Fruit fly (Drosophila melanogaster) Kc167 (cell line): Measurements from ENCODE around the gene ng4.

ENCODE experiments used
- Myc ChIP-seq: fragments of >200 bp; optimal IDR thresholded peaks from 2 replicates; lab custom pipeline; 2017; ENCODE audit warnings: missing external identifiers
- Sin3A ChIP-seq: fragments of >200 bp; optimal IDR thresholded peaks from 2 replicates; lab custom pipeline; 2018; ENCODE audit warnings: missing external identifiers

DNA sequence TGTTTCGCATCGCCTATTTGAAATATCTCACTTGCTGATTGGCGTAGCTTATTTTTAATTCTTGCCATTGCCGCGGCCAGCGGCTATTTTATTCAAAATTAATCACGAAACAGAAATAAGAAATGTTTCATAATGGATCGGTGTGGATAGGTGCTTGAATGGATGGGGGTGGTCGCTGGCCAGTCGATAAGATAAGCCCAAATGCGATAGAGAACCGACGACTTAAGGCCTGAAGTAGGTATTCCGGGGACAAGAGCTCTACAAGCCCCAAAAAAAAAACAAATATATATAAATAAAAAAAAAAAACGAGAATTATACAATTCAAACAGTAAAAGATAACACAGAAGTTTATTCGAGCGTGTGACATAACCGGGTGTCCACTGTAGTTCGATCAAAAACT lies 16.5 kb upstream of the ng4 start:
- TF ChIP-seq Myc (no peak), Sin3A (lab: Kevin White, UChicago) (no peak)
